Fruit fly (Drosophila melanogaster) whole organism, embryonic: ENCODE results near the gene lectin-37Da.
A peak's percentile ranks its signal among the peaks of the same experiment; 100 is the strongest.

ENCODE experiments used
- CG10274 ChIP-seq: fragments of 200-800 bp; sonication (Bioruptor generic); optimal IDR thresholded peaks from 3 replicates; lab custom pipeline; 2017; ENCODE audit warnings: missing biosample characterization, mild to moderate bottlenecking, missing genetic modification characterization
- CG1603 ChIP-seq: fragments of 200-800 bp; sonication (Bioruptor generic); optimal IDR thresholded peaks from 2 replicates; lab custom pipeline; 2019; ENCODE audit warnings: missing biosample characterization, mild to moderate bottlenecking, missing genetic modification characterization, moderate library complexity
- CG2199 ChIP-seq: fragments of 200-800 bp; sonication (Bioruptor generic); IDR thresholded peaks from 3 replicates; pipeline ENCODE4 v1.3.6; 2022; ENCODE audit warnings: missing biosample characterization, missing genetic modification characterization
- CG31224 ChIP-seq: fragments of 200-800 bp; sonication (Bioruptor generic); IDR thresholded peaks from 2 replicates; pipeline ENCODE4 v1.3.6; 2022; ENCODE audit warnings: missing biosample characterization, missing genetic modification characterization
- CG3281 ChIP-seq: fragments of 200-800 bp; sonication (Bioruptor generic); optimal IDR thresholded peaks from 3 replicates; lab custom pipeline; 2017; ENCODE audit warnings: missing biosample characterization, mild to moderate bottlenecking, missing genetic modification characterization
- CG4424 ChIP-seq: fragments of 200-800 bp; sonication (Bioruptor generic); optimal IDR thresholded peaks from 3 replicates; lab custom pipeline; 2016; ENCODE audit warnings: missing biosample characterization, missing genetic modification characterization
- CG6689 ChIP-seq: fragments of 200-800 bp; sonication (Bioruptor generic); IDR thresholded peaks from 2 replicates; pipeline ENCODE4 v1.3.6; 2022; ENCODE audit warnings: missing biosample characterization, missing genetic modification characterization
- CG8089 ChIP-seq: fragments of 200-800 bp; sonication (Bioruptor generic); optimal IDR thresholded peaks from 3 replicates; lab custom pipeline; 2016; ENCODE audit warnings: missing biosample characterization, missing genetic modification characterization
- CG8281 ChIP-seq: fragments of 200-800 bp; sonication (Bioruptor generic); optimal IDR thresholded peaks from 2 replicates; lab custom pipeline; 2018; ENCODE audit warnings: missing biosample characterization, mild to moderate bottlenecking, missing genetic modification characterization, moderate library complexity
- CHES-1-like ChIP-seq: fragments of 200-800 bp; sonication (Bioruptor generic); optimal IDR thresholded peaks from 2 replicates; lab custom pipeline; 2016; ENCODE audit warnings: missing biosample characterization, missing genetic modification characterization
- Dp ChIP-seq: fragments of 200-800 bp; sonication (Bioruptor generic); optimal IDR thresholded peaks from 2 replicates; lab custom pipeline; 2018; ENCODE audit warnings: missing biosample characterization, mild to moderate bottlenecking, missing genetic modification characterization, moderate library complexity
- Drgx ChIP-seq: fragments of 200-800 bp; sonication (Bioruptor generic); IDR thresholded peaks from 2 replicates; pipeline ENCODE4 v1.3.6; 2022; ENCODE audit warnings: missing biosample characterization, missing genetic modification characterization
- E2f1 ChIP-seq: fragments of 200-800 bp; sonication (Bioruptor generic); IDR thresholded peaks from 2 replicates; pipeline ENCODE4 v1.3.6; 2022; ENCODE audit warnings: missing biosample characterization, missing genetic modification characterization
- H2.0 ChIP-seq: fragments of 200-800 bp; sonication (Bioruptor generic); IDR thresholded peaks from 2 replicates; pipeline ENCODE4 v1.3.6; 2022; ENCODE audit warnings: missing biosample characterization, missing genetic modification characterization
- Nf-YA ChIP-seq: fragments of 200-800 bp; sonication (Bioruptor generic); IDR thresholded peaks from 2 replicates; pipeline ENCODE4 v1.3.6; 2022; ENCODE audit warnings: missing biosample characterization, missing genetic modification characterization
- Pdp1 ChIP-seq, 2 experiments: fragments of 200-800 bp; sonication (Bioruptor generic); optimal IDR thresholded peaks; 3 replicates each; lab custom pipeline; 2016; ENCODE audit warnings: missing biosample characterization in 2 of 2, missing genetic modification characterization in 2 of 2, mild to moderate bottlenecking in 1 of 2, moderate library complexity in 1 of 2
- Side ChIP-seq: fragments of 200-800 bp; sonication (Bioruptor generic); optimal IDR thresholded peaks from 2 replicates; lab custom pipeline; 2016; ENCODE audit warnings: missing biosample characterization, missing genetic modification characterization
- Usf ChIP-seq: fragments of 200-800 bp; sonication (Bioruptor generic); optimal IDR thresholded peaks from 2 replicates; lab custom pipeline; 2017; ENCODE audit warnings: missing genotype, missing biosample characterization, missing genetic modification characterization
- ab ChIP-seq: fragments of 200-800 bp; sonication (Bioruptor generic); optimal IDR thresholded peaks from 2 replicates; lab custom pipeline; 2016; ENCODE audit warnings: missing biosample characterization, missing genetic modification characterization
- ara ChIP-seq: fragments of 200-800 bp; sonication (Bioruptor generic); IDR thresholded peaks from 2 replicates; pipeline ENCODE4 v1.3.6; 2022; ENCODE audit warnings: missing biosample characterization, missing genetic modification characterization
- ase ChIP-seq: fragments of 200-800 bp; sonication (Bioruptor generic); IDR thresholded peaks from 3 replicates; pipeline ENCODE4 v1.3.6; 2022; ENCODE audit warnings: missing biosample characterization, missing genetic modification characterization
- bcd ChIP-seq: fragments of 200-800 bp; sonication (Bioruptor generic); optimal IDR thresholded peaks from 2 replicates; lab custom pipeline; 2017; ENCODE audit warnings: missing biosample characterization, mild to moderate bottlenecking, missing genetic modification characterization
- croc ChIP-seq: fragments of 200-800 bp; sonication (Bioruptor generic); conservative IDR thresholded peaks from 3 replicates; pipeline ENCODE4 v1.3.6; 2022; ENCODE audit warnings: missing biosample characterization, missing genetic modification characterization
- dysf ChIP-seq: fragments of 200-800 bp; sonication (Bioruptor generic); IDR thresholded peaks from 3 replicates; pipeline ENCODE4 v1.3.6; 2022; ENCODE audit warnings: missing biosample characterization, missing genetic modification characterization
- grau ChIP-seq: fragments of 200-800 bp; optimal IDR thresholded peaks from 3 replicates; lab custom pipeline; 2019; ENCODE audit warnings: missing biosample characterization, mild to moderate bottlenecking, missing genetic modification characterization, moderate library complexity
- h ChIP-seq: fragments of >200 bp; optimal IDR thresholded peaks from 2 replicates; lab custom pipeline; 2017
- pho ChIP-seq: fragments of 200-800 bp; sonication (Bioruptor generic); optimal IDR thresholded peaks from 2 replicates; lab custom pipeline; 2016; ENCODE audit warnings: missing biosample characterization, missing genetic modification characterization
- prd ChIP-seq, 3 experiments: fragments of >200 bp in 2 of 3; fragments of 200-800 bp in 1 of 3; sonication (Bioruptor generic) in 1 of 3; optimal IDR thresholded peaks in 2 of 3; IDR thresholded peaks in 1 of 3; 2 replicates in 2 of 3; 3 replicates in 1 of 3; pipeline versions ENCODE4 v1.3.6 to Lab custom; 2017 to 2022; ENCODE audit warnings: missing biosample characterization in 1 of 3, missing genetic modification characterization in 1 of 3
- psq ChIP-seq: fragments of 200-800 bp; sonication (Bioruptor generic); optimal IDR thresholded peaks from 2 replicates; lab custom pipeline; 2017; ENCODE audit warnings: missing biosample characterization, missing genetic modification characterization
- rib ChIP-seq: fragments of 200-800 bp; sonication (Bioruptor generic); IDR thresholded peaks from 2 replicates; pipeline ENCODE4 v1.3.6; 2022; ENCODE audit warnings: missing biosample characterization, missing genetic modification characterization
- row ChIP-seq: fragments of 200-800 bp; sonication (Bioruptor generic); IDR thresholded peaks from 3 replicates; pipeline ENCODE4 v1.3.6; 2022; ENCODE audit warnings: missing biosample characterization, missing genetic modification characterization
- salm ChIP-seq: fragments of 200-800 bp; sonication (Bioruptor generic); optimal IDR thresholded peaks from 2 replicates; lab custom pipeline; 2018; ENCODE audit warnings: missing biosample characterization, mild to moderate bottlenecking, missing genetic modification characterization
- sens ChIP-seq: fragments of 200-800 bp; sonication (Bioruptor generic); peaks from one replicate; lab custom pipeline; 2016; ENCODE audit warnings: missing biosample characterization, missing genetic modification characterization
- shn ChIP-seq: fragments of 200-800 bp; sonication (Bioruptor generic); optimal IDR thresholded peaks from 3 replicates; lab custom pipeline; 2016; ENCODE audit warnings: missing biosample characterization, missing genetic modification characterization
- slbo ChIP-seq: fragments of 200-800 bp; sonication (Bioruptor generic); IDR thresholded peaks from 2 replicates; pipeline ENCODE4 v1.3.6; 2022; ENCODE audit warnings: missing biosample characterization, missing genetic modification characterization
- sob ChIP-seq: fragments of 200-800 bp; sonication (Bioruptor generic); IDR thresholded peaks from 2 replicates; pipeline ENCODE4 v1.3.6; 2022; ENCODE audit warnings: missing biosample characterization, missing genetic modification characterization
- sr ChIP-seq: fragments of 200-800 bp; sonication (Bioruptor generic); IDR thresholded peaks from 3 replicates; pipeline ENCODE4 v1.3.6; 2022; ENCODE audit warnings: missing biosample characterization, missing genetic modification characterization
- ssp ChIP-seq: fragments of 200-800 bp; sonication (Bioruptor generic); IDR thresholded peaks from 2 replicates; pipeline ENCODE4 v1.3.6; 2022; ENCODE audit warnings: missing biosample characterization, missing genetic modification characterization
- vnd ChIP-seq: fragments of 200-800 bp; sonication (Bioruptor generic); IDR thresholded peaks from 3 replicates; pipeline ENCODE4 v1.3.6; 2022; ENCODE audit warnings: missing biosample characterization, missing genetic modification characterization; ENCODE audit not compliant: partially characterized antibody

lectin-37Da gene

dm6 chr2L:19423467-19424122, 5.5 kb downstream of the lectin-37Da start, which contains the start of the genes Alp12 and CG13085 (continued):
- TF ChIP-seq shn (GFP tag; lab: Kevin White, UChicago) (peak; percentile 92), CG4424 (GFP tag; lab: Kevin White, UChicago) (peak; percentile 98), CG10274 (GFP tag; lab: Kevin White, UChicago) (peak; percentile 89), Nf-YA (GFP tag; lab: Robert Waterston, UW) (peak; percentile 88), row (peak; percentile 99), CHES-1-like (peak; percentile 92), CG8281 (tag; lab: Kevin White, UChicago) (peak; percentile 93), bcd (GFP tag; lab: Kevin White, UChicago) (peak; percentile 98), rib (GFP tag; lab: Robert Waterston, UW) (peak; percentile 94), h (lab: Kevin White, UChicago) (no peak), Dp (GFP tag; lab: Kevin White, UChicago) (peak; percentile 31)

dm6 chr2L:19424307-19424902, 6.3 kb downstream of the lectin-37Da start:
- TF ChIP-seq CG1603 (tag; lab: Kevin White, UChicago) (peak; percentile 5), CG8089 (peak; percentile 12), dysf (peak; percentile 13; the same call in 1 of the 3 replicates), CG31224 (GFP tag; lab: Robert Waterston, UW) (no peak), ase (0 out of 3 replicates have a peak, but pooled peaks have one; percentile 20), croc (no peak), CG3281 (GFP tag; lab: Kevin White, UChicago) (no peak), Pdp1 (GFP tag; optimal IDR thresholded peaks at IDR 0.05; lab: Kevin White, UChicago) (no peak), slbo (GFP tag; lab: Robert Waterston, UW) (peak; percentile 25; the same call in 1 of the 2 replicates), sob (GFP tag; lab: Robert Waterston, UW) (0 out of 2 replicates have a peak, but pooled peaks have one; percentile 8), sens (GFP tag; lab: Kevin White, UChicago) (peak; percentile 82), CG2199 (GFP tag; lab: Robert Waterston, UW) (0 out of 3 replicates have a peak, but pooled peaks have one; percentile 19), psq (GFP tag; lab: Kevin White, UChicago) (no peak), ara (GFP tag; lab: Robert Waterston, UW) (0 out of 2 replicates have a peak, but pooled peaks have one; percentile 18), salm (tag; lab: Kevin White, UChicago) (no peak), E2f1 (0 out of 2 replicates have a peak, but pooled peaks have one; percentile 20), row (peak; percentile 13; the same call in 1 of the 3 replicates), ab (GFP tag; lab: Kevin White, UChicago) (no peak), Drgx (peak; percentile 8; the same call in 1 of the 2 replicates), pho (peak; percentile 3), vnd (0 out of 3 replicates have a peak, but pooled peaks have one; percentile 16), sr (GFP tag; lab: Robert Waterston, UW) (peak; percentile 72; the same call in 2 of the 3 replicates), prd (optimal IDR thresholded peaks at IDR 0.05; lab: Kevin White, UChicago) (no peak), prd (GFP tag; IDR thresholded peaks at IDR 0.05; lab: Robert Waterston, UW) (0 out of 3 replicates have a peak, but pooled peaks have one; percentile 9), Side (GFP tag; lab: Kevin White, UChicago) (no peak), Usf (GFP tag; lab: Kevin White, UChicago) (no peak), CG6689 (GFP tag; lab: Robert Waterston, UW) (0 out of 2 replicates have a peak, but pooled peaks have one; percentile 8), H2.0 (GFP tag; lab: Robert Waterston, UW) (peak; percentile 3; the same call in 1 of the 2 replicates), grau (tag; lab: Kevin White, UChicago) (peak; percentile 74), ssp (0 out of 2 replicates have a peak, but pooled peaks have one; percentile 13)
